Worm (Caenorhabditis elegans) whole organism, L3 larva: Measurements from ENCODE around the gene egas-3.

Source experiments
- R02D3.7 ChIP-seq: fragments of 150-350 bp; optimal IDR thresholded peaks from 2 replicates; lab custom pipeline; 2014; ENCODE audit warnings: missing biosample characterization, missing genetic modification characterization
- ama-1 ChIP-seq: fragments of 150-350 bp; optimal IDR thresholded peaks from 2 replicates; lab custom pipeline; 2018
- egl-27 ChIP-seq: sonication (generic microtip); optimal IDR thresholded peaks from 4 replicates; lab custom pipeline; 2017; ENCODE audit warnings: missing biosample characterization, missing genetic modification reagents, missing genetic modification characterization
- elt-2 ChIP-seq: sonication (generic microtip); optimal IDR thresholded peaks from 2 replicates; lab custom pipeline; 2016; ENCODE audit warnings: missing genetic modification reagents, mild to moderate bottlenecking, missing genetic modification characterization, missing compliant biosample characterization
- nhr-11 ChIP-seq: fragments of 150-350 bp; optimal IDR thresholded peaks from 2 replicates; lab custom pipeline; 2014; ENCODE audit warnings: missing biosample characterization, missing genetic modification characterization
- nhr-23 ChIP-seq: fragments of 150-350 bp; optimal IDR thresholded peaks from 2 replicates; lab custom pipeline; 2014; ENCODE audit warnings: missing biosample characterization, missing genetic modification reagents, missing genetic modification characterization
- nhr-28 ChIP-seq: fragments of 150-350 bp; optimal IDR thresholded peaks from 2 replicates; lab custom pipeline; 2014; ENCODE audit warnings: missing biosample characterization, missing genetic modification characterization
- nhr-67 ChIP-seq: fragments of 150-350 bp; optimal IDR thresholded peaks from 2 replicates; lab custom pipeline; 2014; ENCODE audit warnings: missing biosample characterization, missing genetic modification characterization
- pha-4 ChIP-seq: fragments of 150-350 bp; optimal IDR thresholded peaks from 2 replicates; lab custom pipeline; 2014; ENCODE audit warnings: missing biosample characterization, missing genetic modification reagents, missing genetic modification characterization
- tbx-2 ChIP-seq: sonication (generic microtip); optimal IDR thresholded peaks from 2 replicates; lab custom pipeline; 2016; ENCODE audit warnings: mild to moderate bottlenecking, missing genetic modification characterization, missing compliant biosample characterization

DNA sequence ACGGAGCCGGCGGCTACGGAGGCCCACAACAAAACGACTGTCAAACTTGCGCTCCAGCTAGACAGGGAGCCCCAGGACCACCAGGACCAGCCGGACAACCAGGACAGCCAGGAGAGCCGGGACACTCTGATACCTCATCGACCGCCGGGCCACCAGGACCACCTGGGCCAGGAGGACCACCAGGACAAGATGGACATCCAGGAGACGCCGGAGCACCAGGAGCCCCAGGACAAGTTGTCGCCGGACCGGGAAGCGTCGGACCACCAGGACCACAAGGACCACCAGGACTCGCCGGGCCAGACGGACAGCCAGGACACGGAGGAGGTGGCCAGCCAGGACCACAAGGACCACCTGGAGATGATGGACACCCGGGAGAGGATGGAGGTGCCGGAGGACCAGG is 2.9 kb upstream of the egas-3 start:
- no peak for TF ChIP-seq elt-2
- no peak for TF ChIP-seq pha-4 (tag; lab: Kevin White, UChicago)
- no peak for TF ChIP-seq egl-27 (tag; lab: Kevin White, UChicago)
- TF ChIP-seq nhr-28 (tag; lab: Kevin White, UChicago) = no peak
- no peak for TF ChIP-seq nhr-67 (tag; lab: Kevin White, UChicago)
- no peak for TF ChIP-seq tbx-2 (tag; lab: Kevin White, UChicago)
- TF ChIP-seq ama-1 (lab: Kevin White, UChicago) = no peak
- TF ChIP-seq nhr-23 (tag; lab: Kevin White, UChicago) = no peak
- TF ChIP-seq R02D3.7 = no peak
- TF ChIP-seq nhr-11 (tag; lab: Kevin White, UChicago) = no peak
